Fruit fly (Drosophila melanogaster) Kc167 (cell line): ENCODE data around the gene Mbs.

Source experiments
- Myc ChIP-seq: fragments of >200 bp; optimal IDR thresholded peaks from 2 replicates; lab custom pipeline; 2017; ENCODE audit warnings: missing external identifiers
- Sin3A ChIP-seq: fragments of >200 bp; optimal IDR thresholded peaks from 2 replicates; lab custom pipeline; 2018; ENCODE audit warnings: missing external identifiers
- h ChIP-seq: fragments of >200 bp; optimal IDR thresholded peaks from 3 replicates; lab custom pipeline; 2018; ENCODE audit warnings: missing external identifiers
- insv ChIP-seq: fragments of >200 bp; optimal IDR thresholded peaks from 3 replicates; lab custom pipeline; 2018; ENCODE audit warnings: missing external identifiers
- psq ChIP-seq: fragments of >200 bp; optimal IDR thresholded peaks from 2 replicates; lab custom pipeline; 2017; ENCODE audit warnings: missing external identifiers
- ttk ChIP-seq: sonication (Bioruptor generic); optimal IDR thresholded peaks from 2 replicates; lab custom pipeline; 2017; ENCODE audit warnings: missing external identifiers

Mbs gene

dm6 chr3L:16027163-16027633, 24.6 kb upstream of the Mbs start:
- TF ChIP-seq h (no peak), Sin3A (no peak), psq (no peak), insv (lab: Kevin White, UChicago) (no peak), Myc (lab: Kevin White, UChicago) (no peak), ttk (no peak)

- TF ChIP-seq psq (no peak), Sin3A (no peak), insv (lab: Kevin White, UChicago) (no peak)
Measured at dm6 chr3L:16028924-16029323, 22.8 kb upstream of the Mbs start.

- TF ChIP-seq h, result no peak
- TF ChIP-seq insv (lab: Kevin White, UChicago), result no peak
- TF ChIP-seq Sin3A, result no peak
- no peak for TF ChIP-seq Myc (lab: Kevin White, UChicago)
- no peak for TF ChIP-seq psq
- TF ChIP-seq ttk, result no peak
Measured at dm6 chr3L:16033090-16033828, 18.5 kb upstream of the Mbs start, which contains the start of the genes CG42717 and CG42716. Gene CG42717, minus strand, starts transcription at chr3L:16033190. Gene CG42716, plus strand, starts transcription at chr3L:16033778.

dm6 chr3L:16034224-16034623, 17.5 kb upstream of the Mbs start, which contains the start of gene CG42538:
Gene CG42538, plus strand, starts transcription at chr3L:16034524.
- TF ChIP-seq h, result no peak
- TF ChIP-seq insv (lab: Kevin White, UChicago), result no peak

dm6 chr3L:16035185-16035584, 16.6 kb upstream of the Mbs start, which contains the start of gene CG5895:
Gene CG5895, plus strand, starts transcription at chr3L:16035485.
- no peak for TF ChIP-seq insv (lab: Kevin White, UChicago)
- TF ChIP-seq psq, result no peak
- no peak for TF ChIP-seq Myc (lab: Kevin White, UChicago)
- no peak for TF ChIP-seq h
- no peak for TF ChIP-seq Sin3A
- no peak for TF ChIP-seq ttk

- TF ChIP-seq psq, result no peak
- TF ChIP-seq Myc (lab: Kevin White, UChicago), result no peak
- no peak for TF ChIP-seq ttk
- no peak for TF ChIP-seq h
- no peak for TF ChIP-seq insv (lab: Kevin White, UChicago)
- TF ChIP-seq Sin3A, result no peak
Measured at dm6 chr3L:16037048-16037477, 14.7 kb upstream of the Mbs start.

dm6 chr3L:16037690-16038332, 13.9 kb upstream of the Mbs start:
- TF ChIP-seq insv (lab: Kevin White, UChicago) (no peak), Sin3A (no peak), psq (no peak), Myc (lab: Kevin White, UChicago) (no peak), ttk (no peak), h (no peak)

- TF ChIP-seq psq, result no peak
- no peak for TF ChIP-seq ttk
- TF ChIP-seq Sin3A, result no peak
- no peak for TF ChIP-seq h
Measured at dm6 chr3L:16039063-16039462, 12.7 kb upstream of the Mbs start.

dm6 chr3L:16040389-16040788, 11.4 kb upstream of the Mbs start:
- TF ChIP-seq h (no peak), ttk (no peak), psq (no peak), Sin3A (no peak), insv (lab: Kevin White, UChicago) (no peak), Myc (lab: Kevin White, UChicago) (no peak)

- no peak for TF ChIP-seq Myc (lab: Kevin White, UChicago)
- TF ChIP-seq ttk, result no peak
- TF ChIP-seq insv (lab: Kevin White, UChicago), result no peak
- no peak for TF ChIP-seq psq
- no peak for TF ChIP-seq h
- TF ChIP-seq Sin3A, result no peak
Measured at dm6 chr3L:16041260-16042079, 10.3 kb upstream of the Mbs start.

dm6 chr3L:16042080-16042344, 9.7 kb upstream of the Mbs start:
- no peak for TF ChIP-seq h
- TF ChIP-seq psq, result no peak
- TF ChIP-seq insv (lab: Kevin White, UChicago), result no peak
- TF ChIP-seq Myc (lab: Kevin White, UChicago), result no peak

- TF ChIP-seq psq (no peak), ttk (no peak), insv (lab: Kevin White, UChicago) (no peak), Myc (lab: Kevin White, UChicago) (no peak)
Measured at dm6 chr3L:16042640-16043039, 9.1 kb upstream of the Mbs start.

- TF ChIP-seq Sin3A (no peak), Myc (lab: Kevin White, UChicago) (no peak), ttk (no peak), psq (no peak), h (no peak), insv (lab: Kevin White, UChicago) (no peak)
Measured at dm6 chr3L:16043045-16043781, 8.5 kb upstream of the Mbs start.
